Fruit fly (Drosophila melanogaster) whole organism, wandering third instar larva: ENCODE data around the gene spdo.
A peak's percentile ranks its signal among the peaks of the same experiment; 100 is the strongest.

Experiments
- Abd-B ChIP-seq: fragments of >200 bp; optimal IDR thresholded peaks from 2 replicates; lab custom pipeline; 2017; ENCODE audit warnings: missing biosample characterization, missing genetic modification characterization
- CG32264 ChIP-seq: fragments of 200-800 bp; sonication (Bioruptor generic); optimal IDR thresholded peaks from 2 replicates; lab custom pipeline; 2016; ENCODE audit warnings: missing biosample characterization, missing genetic modification characterization
- CG9705 ChIP-seq: fragments of 200-800 bp; sonication (Bioruptor generic); optimal IDR thresholded peaks from 2 replicates; lab custom pipeline; 2018; ENCODE audit warnings: missing biosample characterization, mild to moderate bottlenecking, missing genetic modification characterization
- Hnf4 ChIP-seq: fragments of 200-800 bp; sonication (Bioruptor generic); optimal IDR thresholded peaks from 2 replicates; lab custom pipeline; 2016; ENCODE audit warnings: missing biosample characterization, mild to moderate bottlenecking, missing genetic modification characterization
- Hr78 ChIP-seq: fragments of >200 bp; optimal IDR thresholded peaks from 2 replicates; lab custom pipeline; 2017; ENCODE audit warnings: missing biosample characterization, missing genetic modification characterization
- Hr83 ChIP-seq: fragments of 200-300 bp; sonication (Bioruptor generic); optimal IDR thresholded peaks from 2 replicates; lab custom pipeline; 2016; ENCODE audit warnings: missing biosample characterization, mild to moderate bottlenecking, missing genetic modification characterization, moderate library complexity; ENCODE audit not compliant: poor library complexity, severe bottlenecking
- Mio ChIP-seq: sonication (Bioruptor generic); optimal IDR thresholded peaks from 2 replicates; lab custom pipeline; 2016; ENCODE audit warnings: missing biosample characterization, missing genetic modification characterization
- Myc ChIP-seq: fragments of >200 bp; optimal IDR thresholded peaks from 2 replicates; lab custom pipeline; 2017
- N ChIP-seq: fragments of >200 bp; optimal IDR thresholded peaks from 2 replicates; lab custom pipeline; 2018; ENCODE audit warnings: missing biosample characterization, missing external identifiers, missing genetic modification characterization
- OdsH ChIP-seq: fragments of 200-800 bp; sonication (Bioruptor generic); optimal IDR thresholded peaks from 2 replicates; lab custom pipeline; 2016; ENCODE audit warnings: missing biosample characterization, mild to moderate bottlenecking, missing genetic modification characterization
- Rel ChIP-seq, 2 experiments: fragments of 200-800 bp; sonication (Bioruptor generic) in 1 of 2; optimal IDR thresholded peaks; 2 replicates in 1 of 2; 3 replicates in 1 of 2; lab custom pipeline; 2016 to 2019; ENCODE audit warnings: mild to moderate bottlenecking in 2 of 2, missing biosample characterization in 2 of 2, missing genetic modification characterization in 2 of 2, moderate library complexity in 1 of 2
- Sp1 ChIP-seq: fragments of 200-800 bp; sonication (Bioruptor generic); optimal IDR thresholded peaks from 3 replicates; lab custom pipeline; 2019; ENCODE audit warnings: missing biosample characterization, mild to moderate bottlenecking, missing genetic modification characterization, moderate library complexity
- Vsx2 ChIP-seq: fragments of 200-300, 225-300 bp; sonication (Bioruptor generic); optimal IDR thresholded peaks from 2 replicates; lab custom pipeline; 2018; ENCODE audit warnings: missing biosample characterization, missing genetic modification characterization; ENCODE audit not compliant: partially characterized antibody
- br ChIP-seq: fragments of 200-800 bp; sonication (Bioruptor generic); optimal IDR thresholded peaks from 2 replicates; lab custom pipeline; 2016; ENCODE audit warnings: missing biosample characterization, missing genetic modification characterization
- brk ChIP-seq: fragments of 200-800 bp; sonication (Bioruptor generic); optimal IDR thresholded peaks from 2 replicates; lab custom pipeline; 2016; ENCODE audit warnings: missing biosample characterization, mild to moderate bottlenecking, missing genetic modification characterization
- dmrt93B ChIP-seq: fragments of 200-800 bp; sonication (Bioruptor generic); optimal IDR thresholded peaks from 2 replicates; lab custom pipeline; 2018; ENCODE audit warnings: missing biosample characterization, mild to moderate bottlenecking, missing genetic modification characterization
- dsf ChIP-seq: sonication (Bioruptor generic); optimal IDR thresholded peaks from 2 replicates; lab custom pipeline; 2016; ENCODE audit warnings: missing biosample characterization, missing genetic modification characterization, borderline replicate concordance
- ey ChIP-seq: fragments of 200-800 bp; sonication (Bioruptor generic); optimal IDR thresholded peaks from 2 replicates; lab custom pipeline; 2016; ENCODE audit warnings: missing biosample characterization, missing genetic modification characterization
- foxo ChIP-seq, 2 experiments: fragments of 200-800 bp; sonication (Bioruptor generic); optimal IDR thresholded peaks; 2 replicates in 1 of 2; 3 replicates in 1 of 2; lab custom pipeline; 2016 to 2017; ENCODE audit warnings: missing biosample characterization in 2 of 2, missing genetic modification characterization in 2 of 2
- fru ChIP-seq: fragments of 200-800 bp; sonication (Bioruptor generic); optimal IDR thresholded peaks from 3 replicates; lab custom pipeline; 2016; ENCODE audit warnings: missing biosample characterization, mild to moderate bottlenecking, missing genetic modification characterization
- h ChIP-seq: fragments of 200-800 bp; sonication (Bioruptor generic); optimal IDR thresholded peaks from 3 replicates; lab custom pipeline; 2016; ENCODE audit warnings: missing biosample characterization, mild to moderate bottlenecking, missing genetic modification characterization
- jim ChIP-seq: fragments of 175-275, 200-325 bp; sonication (Bioruptor generic); optimal IDR thresholded peaks from 2 replicates; lab custom pipeline; 2016; ENCODE audit warnings: missing biosample characterization, mild to moderate bottlenecking, missing genetic modification characterization
- lola ChIP-seq: fragments of >200 bp; optimal IDR thresholded peaks from 2 replicates; lab custom pipeline; 2017; ENCODE audit warnings: missing biosample characterization, missing genetic modification characterization
- psq ChIP-seq: fragments of 200-800 bp; sonication (Bioruptor generic); optimal IDR thresholded peaks from 3 replicates; lab custom pipeline; 2017; ENCODE audit warnings: missing biosample characterization, mild to moderate bottlenecking, missing genetic modification characterization, moderate library complexity
- rgr ChIP-seq: fragments of 200-800 bp; sonication (Bioruptor generic); optimal IDR thresholded peaks from 3 replicates; lab custom pipeline; 2016; ENCODE audit warnings: missing biosample characterization, mild to moderate bottlenecking, missing genetic modification characterization

The spdo gene

dm6 chr3R:30467062-30467461 is 9.4 kb upstream of the spdo start:
- TF ChIP-seq CG32264 (GFP tag; lab: Kevin White, UChicago) (no peak), psq (GFP tag; lab: Kevin White, UChicago) (no peak), foxo (GFP tag; optimal IDR thresholded peaks at IDR 0.05; lab: Kevin White, UChicago) (no peak), rgr (GFP tag; lab: Kevin White, UChicago) (no peak), Abd-B (GFP tag; lab: Kevin White, UChicago) (no peak), Mio (GFP tag; lab: Kevin White, UChicago) (no peak), Rel (GFP tag; optimal IDR thresholded peaks at IDR 0.05; lab: Kevin White, UChicago) (no peak), Rel (tag; optimal IDR thresholded peaks at IDR 0.05; lab: Kevin White, UChicago) (no peak), h (GFP tag; lab: Kevin White, UChicago) (no peak), Myc (peak; percentile 39), CG9705 (GFP tag; lab: Kevin White, UChicago) (no peak), Vsx2 (GFP tag; lab: Kevin White, UChicago) (peak; percentile 49), br (no peak), fru (GFP tag; lab: Kevin White, UChicago) (no peak), Hnf4 (GFP tag; lab: Kevin White, UChicago) (no peak), jim (GFP tag; lab: Kevin White, UChicago) (no peak)

- TF ChIP-seq ey (GFP tag; lab: Kevin White, UChicago) (no peak), CG32264 (GFP tag; lab: Kevin White, UChicago) (no peak), Sp1 (no peak), brk (GFP tag; lab: Kevin White, UChicago) (no peak), CG9705 (GFP tag; lab: Kevin White, UChicago) (no peak), lola (GFP tag; lab: Kevin White, UChicago) (no peak)
Observed at dm6 chr3R:30470690-30471089, 5.8 kb upstream of the spdo start.

dm6 chr3R:30472331-30472730 is 4.2 kb upstream of the spdo start:
- TF ChIP-seq Rel (GFP tag; optimal IDR thresholded peaks at IDR 0.05; lab: Kevin White, UChicago) (no peak), Rel (tag; optimal IDR thresholded peaks at IDR 0.05; lab: Kevin White, UChicago) (no peak), dmrt93B (no peak), h (GFP tag; lab: Kevin White, UChicago) (no peak)

dm6 chr3R:30474667-30475213 is 1.7 kb upstream of the spdo start:
- TF ChIP-seq Vsx2 (GFP tag; lab: Kevin White, UChicago) (no peak), Hr78 (GFP tag; lab: Kevin White, UChicago) (no peak), fru (GFP tag; lab: Kevin White, UChicago) (no peak), dsf (no peak), N (GFP tag; lab: Kevin White, UChicago) (no peak), OdsH (GFP tag; lab: Kevin White, UChicago) (no peak), Sp1 (no peak), Mio (GFP tag; lab: Kevin White, UChicago) (no peak), Rel (GFP tag; optimal IDR thresholded peaks at IDR 0.05; lab: Kevin White, UChicago) (no peak), Rel (tag; optimal IDR thresholded peaks at IDR 0.05; lab: Kevin White, UChicago) (no peak), psq (GFP tag; lab: Kevin White, UChicago) (no peak), dmrt93B (no peak), lola (GFP tag; lab: Kevin White, UChicago) (no peak)

- TF ChIP-seq h (GFP tag; lab: Kevin White, UChicago) (no peak), Hr83 (GFP tag; lab: Kevin White, UChicago) (no peak), CG32264 (GFP tag; lab: Kevin White, UChicago) (no peak)
Observed at dm6 chr3R:30475910-30476309, 574 bp upstream of the spdo start.

dm6 chr3R:30487828-30488227 is 11.3 kb downstream of the spdo start, which contains the start of gene Jon99Fii:
Gene Jon99Fii (minus strand): TSS chr3R:30487928.
- TF ChIP-seq h (GFP tag; lab: Kevin White, UChicago) = no peak

- TF ChIP-seq foxo (GFP tag; optimal IDR thresholded peaks at IDR 0.05; lab: Kevin White, UChicago) = no peak
- no peak for TF ChIP-seq psq (GFP tag; lab: Kevin White, UChicago)
- TF ChIP-seq h (GFP tag; lab: Kevin White, UChicago) = no peak
- no peak for TF ChIP-seq CG32264 (GFP tag; lab: Kevin White, UChicago)
Observed at dm6 chr3R:30488663-30489062, 12.2 kb downstream of the spdo start, which contains the start of gene Jon99Fi. Gene Jon99Fi (plus strand): TSS chr3R:30488963.
